Worm (Caenorhabditis elegans) whole organism, mixed stage, embryonic: ENCODE results near the gene srw-117.

Source experiments
- M03D4.4 ChIP-seq: sonication (generic microtip); optimal IDR thresholded peaks from 2 replicates; lab custom pipeline; 2017; ENCODE audit warnings: mild to moderate bottlenecking, missing genetic modification characterization, missing compliant biosample characterization
- blmp-1 ChIP-seq: fragments of 150-350 bp; optimal IDR thresholded peaks from 2 replicates; lab custom pipeline; 2014; ENCODE audit warnings: missing biosample characterization, missing genetic modification characterization
- ceh-43 ChIP-seq: fragments of 200-800 bp; sonication (Bioruptor generic); optimal IDR thresholded peaks from 2 replicates; lab custom pipeline; 2018; ENCODE audit warnings: mild to moderate bottlenecking, missing genetic modification characterization, moderate library complexity, missing compliant biosample characterization
- ceh-83 ChIP-seq: fragments of 200-800 bp; sonication (Bioruptor generic); optimal IDR thresholded peaks from 2 replicates; lab custom pipeline; 2018; ENCODE audit warnings: mild to moderate bottlenecking, missing genetic modification characterization, missing compliant biosample characterization
- ces-1 ChIP-seq: fragments of 150-350 bp; optimal IDR thresholded peaks from 2 replicates; lab custom pipeline; 2014; ENCODE audit warnings: missing biosample characterization, missing genetic modification reagents, missing genetic modification characterization
- elt-1 ChIP-seq: sonication (generic microtip); optimal IDR thresholded peaks from 2 replicates; lab custom pipeline; 2017; ENCODE audit warnings: missing genetic modification characterization, mild to moderate bottlenecking, missing compliant biosample characterization, antibody characterized with exemption, moderate library complexity, borderline replicate concordance; ENCODE audit not compliant: insufficient read depth
- elt-3 ChIP-seq: fragments of 150-350 bp; optimal IDR thresholded peaks from 2 replicates; lab custom pipeline; 2014; ENCODE audit warnings: missing biosample characterization, missing genetic modification characterization
- flh-1 ChIP-seq: fragments of 200-800 bp; sonication (Bioruptor generic); optimal IDR thresholded peaks from 2 replicates; lab custom pipeline; 2018; ENCODE audit warnings: mild to moderate bottlenecking, missing genetic modification characterization, moderate library complexity, missing compliant biosample characterization
- lin-13 ChIP-seq: fragments of 150-350 bp; optimal IDR thresholded peaks from 2 replicates; lab custom pipeline; 2014; ENCODE audit warnings: missing biosample characterization, missing genetic modification characterization
- lin-32 ChIP-seq: fragments of 200-800 bp; sonication (Bioruptor generic); optimal IDR thresholded peaks from 2 replicates; lab custom pipeline; 2018; ENCODE audit warnings: mild to moderate bottlenecking, missing genetic modification characterization, missing compliant biosample characterization
- lsy-2 ChIP-seq: fragments of 150-350 bp; optimal IDR thresholded peaks from 2 replicates; lab custom pipeline; 2014; ENCODE audit warnings: missing biosample characterization, missing genetic modification characterization
- mab-5 ChIP-seq: fragments of 150-350 bp; optimal IDR thresholded peaks from 2 replicates; lab custom pipeline; 2014; ENCODE audit warnings: missing biosample characterization, missing genetic modification characterization
- mep-1 ChIP-seq: fragments of 150-350 bp; optimal IDR thresholded peaks from 2 replicates; lab custom pipeline; 2017; ENCODE audit warnings: missing biosample characterization, missing genetic modification reagents, missing genetic modification characterization, inconsistent platforms
- mls-2 ChIP-seq: sonication (generic microtip); optimal IDR thresholded peaks from 2 replicates; lab custom pipeline; 2016; ENCODE audit warnings: mild to moderate bottlenecking, missing genetic modification characterization, moderate library complexity, missing compliant biosample characterization
- nhr-2 ChIP-seq: fragments of 150-350 bp; optimal IDR thresholded peaks from 2 replicates; lab custom pipeline; 2014; ENCODE audit warnings: missing biosample characterization, missing genetic modification characterization
- nhr-237 ChIP-seq: fragments of 150-350 bp; optimal IDR thresholded peaks from 2 replicates; lab custom pipeline; 2014; ENCODE audit warnings: missing biosample characterization, missing genetic modification characterization
- nhr-76 ChIP-seq: sonication (generic microtip); optimal IDR thresholded peaks from 2 replicates; lab custom pipeline; 2017; ENCODE audit warnings: missing biosample characterization, missing genetic modification characterization
- pha-4 ChIP-seq: fragments of 150-350 bp; optimal IDR thresholded peaks from 2 replicates; lab custom pipeline; 2018; ENCODE audit warnings: missing biosample characterization, missing genetic modification reagents, missing genetic modification characterization
- sem-2 ChIP-seq: fragments of 200-800 bp; sonication (Bioruptor generic); optimal IDR thresholded peaks from 2 replicates; lab custom pipeline; 2018; ENCODE audit warnings: mild to moderate bottlenecking, missing genetic modification characterization, missing compliant biosample characterization
- snpc-4 ChIP-seq: fragments of 150-350 bp; optimal IDR thresholded peaks from 2 replicates; lab custom pipeline; 2014; ENCODE audit warnings: missing biosample characterization, missing genetic modification characterization
- sptf-1 ChIP-seq: sonication (generic microtip); optimal IDR thresholded peaks from 2 replicates; lab custom pipeline; 2017; ENCODE audit warnings: mild to moderate bottlenecking, missing genetic modification characterization, moderate library complexity, missing compliant biosample characterization
- tbx-8 ChIP-seq: fragments of 200-800 bp; sonication (Bioruptor generic); optimal IDR thresholded peaks from 2 replicates; lab custom pipeline; 2018; ENCODE audit warnings: mild to moderate bottlenecking, missing genetic modification characterization, moderate library complexity, missing compliant biosample characterization
- unc-120 ChIP-seq: sonication (generic microtip); optimal IDR thresholded peaks from 2 replicates; lab custom pipeline; 2017; ENCODE audit warnings: missing genetic modification characterization, missing compliant biosample characterization; ENCODE audit not compliant: poor library complexity, severe bottlenecking
- unc-39 ChIP-seq: fragments of 150-350 bp; optimal IDR thresholded peaks from 2 replicates; lab custom pipeline; 2014; ENCODE audit warnings: missing biosample characterization, missing genetic modification characterization
- unc-62 ChIP-seq: fragments of 150-350 bp; optimal IDR thresholded peaks from 2 replicates; lab custom pipeline; 2014; ENCODE audit warnings: missing biosample characterization, missing genetic modification reagents, missing genetic modification characterization
- zip-8 ChIP-seq: fragments of 150-350 bp; optimal IDR thresholded peaks from 2 replicates; lab custom pipeline; 2014; ENCODE audit warnings: missing biosample characterization, missing genetic modification characterization
- ztf-11 ChIP-seq: fragments of 150-350 bp; optimal IDR thresholded peaks from 2 replicates; lab custom pipeline; 2014; ENCODE audit warnings: missing biosample characterization, missing genetic modification characterization

Gene srw-117

DNA sequence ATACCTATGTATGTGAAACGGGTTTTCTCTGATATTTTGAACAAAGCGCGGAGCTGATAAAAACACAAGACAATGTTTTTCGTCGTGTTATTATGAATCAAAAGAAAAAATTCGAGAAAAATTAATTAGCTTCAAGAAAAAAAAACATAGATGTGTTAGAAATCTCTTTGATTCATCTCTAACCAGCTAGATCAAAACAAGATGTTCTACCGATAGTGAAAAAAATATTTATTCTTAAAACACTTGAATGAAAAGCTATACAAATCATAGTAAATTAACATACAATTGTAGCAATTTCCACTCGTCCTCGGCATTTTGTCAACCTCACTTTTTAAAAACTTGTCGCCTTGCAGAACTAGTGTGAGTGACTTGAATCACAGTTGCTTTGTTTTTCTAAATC is 41.0 kb downstream of the srw-117 start:
- no peak for TF ChIP-seq flh-1 (GFP tag; lab: Kevin White, UChicago)
- TF ChIP-seq zip-8 (tag; lab: Kevin White, UChicago): no peak
- TF ChIP-seq nhr-76: no peak
- TF ChIP-seq ces-1: no peak
- TF ChIP-seq lin-32 (GFP tag; lab: Kevin White, UChicago): no peak
- TF ChIP-seq, all 35 proteins: peak for 0

- no peak for TF ChIP-seq flh-1 (GFP tag; lab: Kevin White, UChicago)
- TF ChIP-seq ceh-83 (GFP tag; lab: Kevin White, UChicago): no peak
- no peak for TF ChIP-seq sem-2
- no peak for TF ChIP-seq lsy-2 (tag; lab: Kevin White, UChicago)
Measured at ce11 chrV:2941405-2941804, 41.8 kb downstream of the srw-117 start, which contains the start of gene srw-143. Gene srw-143 (minus strand): TSS chrV:2941505.

DNA sequence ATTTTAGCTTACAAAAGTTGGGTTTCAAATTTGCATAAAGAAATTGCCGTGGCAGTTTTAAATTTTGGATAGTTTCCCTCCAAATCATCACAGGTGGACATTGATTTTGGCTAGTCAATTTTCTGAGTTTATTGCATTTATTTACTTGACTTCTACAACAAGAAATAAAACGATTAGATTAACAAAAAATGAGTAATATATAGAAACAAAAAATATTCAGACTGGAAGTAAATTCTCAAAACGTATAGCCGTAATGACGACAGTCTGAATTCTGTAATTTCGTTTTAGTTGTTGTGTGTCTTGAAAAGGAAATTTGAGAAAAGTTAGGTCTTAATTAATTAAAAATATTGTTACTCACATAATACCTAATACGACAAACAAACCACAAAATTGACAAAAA is 44.8 kb downstream of the srw-117 start, which contains the start of gene srw-141:
TSS of gene srw-141 (minus strand) at position 101 of the 400 bp plus-strand sequence.
- TF ChIP-seq elt-3 (no peak), ceh-43 (GFP tag; lab: Kevin White, UChicago) (no peak), sem-2 (no peak), unc-120 (no peak), pha-4 (tag; lab: Kevin White, UChicago) (no peak), nhr-2 (tag; lab: Kevin White, UChicago) (no peak), lsy-2 (tag; lab: Kevin White, UChicago) (no peak), lin-32 (GFP tag; lab: Kevin White, UChicago) (no peak), unc-39 (tag; lab: Kevin White, UChicago) (no peak), M03D4.4 (tag; lab: Kevin White, UChicago) (no peak), blmp-1 (tag; lab: Kevin White, UChicago) (no peak), elt-1 (tag; lab: Kevin White, UChicago) (no peak), sptf-1 (tag; lab: Kevin White, UChicago) (no peak), nhr-237 (tag; lab: Kevin White, UChicago) (no peak), mep-1 (tag; lab: Kevin White, UChicago) (no peak), unc-62 (GFP tag; lab: Kevin White, UChicago) (no peak), tbx-8 (GFP tag; lab: Kevin White, UChicago) (no peak), mab-5 (tag; lab: Kevin White, UChicago) (no peak), snpc-4 (no peak)

- TF ChIP-seq lsy-2 (tag; lab: Kevin White, UChicago) (no peak), M03D4.4 (tag; lab: Kevin White, UChicago) (no peak), pha-4 (tag; lab: Kevin White, UChicago) (no peak), blmp-1 (tag; lab: Kevin White, UChicago) (no peak), unc-120 (no peak), lin-13 (tag; lab: Kevin White, UChicago) (no peak), ztf-11 (tag; lab: Kevin White, UChicago) (no peak), unc-62 (GFP tag; lab: Kevin White, UChicago) (no peak), elt-3 (no peak), elt-1 (tag; lab: Kevin White, UChicago) (no peak), mls-2 (tag; lab: Kevin White, UChicago) (no peak), snpc-4 (no peak), flh-1 (GFP tag; lab: Kevin White, UChicago) (no peak), mab-5 (tag; lab: Kevin White, UChicago) (no peak), ceh-83 (GFP tag; lab: Kevin White, UChicago) (no peak), zip-8 (tag; lab: Kevin White, UChicago) (no peak), sem-2 (no peak)
Measured at ce11 chrV:2934075-2934474, 49.2 kb downstream of the srw-117 start, which contains the start of gene srh-247. Gene srh-247 (minus strand): TSS chrV:2934175.
